Worm (Caenorhabditis elegans) whole organism, L1 larva: ENCODE results near the gene col-142.
A peak's percentile ranks its signal among the peaks of the same experiment; 100 is the strongest.

Experiments
- C16A3.4 ChIP-seq: fragments of 150-350 bp; optimal IDR thresholded peaks from 2 replicates; lab custom pipeline; 2014; ENCODE audit warnings: missing biosample characterization, missing genetic modification characterization
- C34B4.2 ChIP-seq: sonication (generic microtip); optimal IDR thresholded peaks from 2 replicates; lab custom pipeline; 2017; ENCODE audit warnings: mild to moderate bottlenecking, missing genetic modification characterization, missing compliant biosample characterization
- aly-2 ChIP-seq: fragments of 150-350 bp; optimal IDR thresholded peaks from 2 replicates; lab custom pipeline; 2014; ENCODE audit warnings: missing biosample characterization, missing genetic modification characterization
- blmp-1 ChIP-seq: fragments of 150-350 bp; optimal IDR thresholded peaks from 2 replicates; lab custom pipeline; 2014; ENCODE audit warnings: missing biosample characterization, missing genetic modification characterization
- ceh-63 ChIP-seq: fragments of 200-800 bp; sonication (Bioruptor generic); optimal IDR thresholded peaks from 2 replicates; lab custom pipeline; 2018; ENCODE audit warnings: mild to moderate bottlenecking, missing genetic modification characterization, missing compliant biosample characterization
- ceh-8 ChIP-seq: fragments of 200-800 bp; sonication (Bioruptor generic); optimal IDR thresholded peaks from 2 replicates; lab custom pipeline; 2018; ENCODE audit warnings: mild to moderate bottlenecking, missing genetic modification characterization, moderate library complexity, missing compliant biosample characterization
- ceh-90 ChIP-seq: sonication (generic microtip); optimal IDR thresholded peaks from 2 replicates; lab custom pipeline; 2016; ENCODE audit warnings: missing genetic modification characterization, missing compliant biosample characterization
- ces-1 ChIP-seq: fragments of 150-350 bp; optimal IDR thresholded peaks from 2 replicates; lab custom pipeline; 2014; ENCODE audit warnings: missing biosample characterization, missing genetic modification reagents, missing genetic modification characterization
- dpl-1 ChIP-seq, 3 experiments: fragments of 150-350 bp in 2 of 3; sonication (generic microtip) in 1 of 3; optimal IDR thresholded peaks; 2 replicates each; lab custom pipeline; 2014 to 2017; ENCODE audit warnings: missing biosample characterization in 3 of 3, missing genetic modification characterization in 3 of 3, missing genetic modification reagents in 3 of 3
- dsc-1 ChIP-seq: sonication (generic microtip); optimal IDR thresholded peaks from 2 replicates; lab custom pipeline; 2016; ENCODE audit warnings: mild to moderate bottlenecking, missing genetic modification characterization, missing compliant biosample characterization
- efl-1 ChIP-seq, 4 experiments: fragments of 150-350 bp; optimal IDR thresholded peaks in 3 of 4; peaks in 1 of 4; 1 replicate in 1 of 4; 2 replicates in 3 of 4; lab custom pipeline; 2014; ENCODE audit warnings: missing biosample characterization in 2 of 4, missing genetic modification characterization in 2 of 4, missing genetic modification reagents in 2 of 4
- egl-13 ChIP-seq: sonication (generic microtip); optimal IDR thresholded peaks from 2 replicates; lab custom pipeline; 2016; ENCODE audit warnings: missing genotype, missing genetic modification reagents, missing genetic modification characterization, missing compliant biosample characterization
- egl-27 ChIP-seq, 2 experiments: fragments of 150-350 bp in 1 of 2; sonication (generic microtip); optimal IDR thresholded peaks; 3 replicates each; lab custom pipeline; 2017 to 2018; ENCODE audit warnings: missing biosample characterization in 2 of 2, missing genetic modification characterization in 2 of 2, missing genetic modification reagents in 2 of 2
- elt-3 ChIP-seq, 6 experiments: fragments of 150-350 bp in 1 of 6; sonication (generic microtip); optimal IDR thresholded peaks; 2 replicates each; lab custom pipeline; 2017 to 2018; ENCODE audit warnings: missing biosample characterization in 6 of 6, missing genetic modification characterization in 6 of 6, inconsistent platforms in 1 of 6
- fkh-10 ChIP-seq: sonication (generic microtip); optimal IDR thresholded peaks from 2 replicates; lab custom pipeline; 2017; ENCODE audit warnings: missing biosample characterization, missing genetic modification reagents, missing genetic modification characterization
- fkh-4 ChIP-seq: sonication (generic microtip); optimal IDR thresholded peaks from 2 replicates; lab custom pipeline; 2016; ENCODE audit warnings: missing compliant biosample characterization, missing genetic modification characterization, borderline replicate concordance
- fkh-8 ChIP-seq: sonication (generic microtip); optimal IDR thresholded peaks from 2 replicates; lab custom pipeline; 2016; ENCODE audit warnings: mild to moderate bottlenecking, missing genetic modification characterization, missing compliant biosample characterization
- grh-1 ChIP-seq: fragments of 200-800 bp; sonication (Bioruptor generic); IDR thresholded peaks from 2 replicates; pipeline ENCODE4 v1.3.6; 2022; ENCODE audit warnings: missing genetic modification reagents, missing genetic modification characterization, missing compliant biosample characterization
- hlh-4 ChIP-seq: sonication (generic microtip); optimal IDR thresholded peaks from 2 replicates; lab custom pipeline; 2016; ENCODE audit warnings: mild to moderate bottlenecking, missing genetic modification characterization, missing compliant biosample characterization
- jun-1 ChIP-seq: fragments of 150-350 bp; optimal IDR thresholded peaks from 2 replicates; lab custom pipeline; 2014; ENCODE audit warnings: missing biosample characterization, missing genetic modification reagents, missing genetic modification characterization
- lir-3 ChIP-seq: sonication (generic microtip); optimal IDR thresholded peaks from 2 replicates; lab custom pipeline; 2016; ENCODE audit warnings: mild to moderate bottlenecking, missing genetic modification characterization, moderate library complexity, missing compliant biosample characterization; ENCODE audit not compliant: poor library complexity
- mab-9 ChIP-seq: fragments of 200-800 bp; sonication (Bioruptor generic); IDR thresholded peaks from 2 replicates; pipeline ENCODE4 v1.3.6; 2022; ENCODE audit warnings: missing genetic modification reagents, missing genetic modification characterization, missing compliant biosample characterization
- mdl-1 ChIP-seq, 2 experiments: fragments of 150-350 bp; optimal IDR thresholded peaks; 2 replicates each; lab custom pipeline; 2014 to 2017; ENCODE audit warnings: missing biosample characterization in 2 of 2, missing genetic modification characterization in 2 of 2, inconsistent platforms in 1 of 2
- nhr-76 ChIP-seq: sonication (generic microtip); optimal IDR thresholded peaks from 2 replicates; lab custom pipeline; 2017; ENCODE audit warnings: missing biosample characterization, missing genetic modification characterization
- nhr-90 ChIP-seq: sonication (generic microtip); optimal IDR thresholded peaks from 2 replicates; lab custom pipeline; 2016; ENCODE audit warnings: mild to moderate bottlenecking, missing genetic modification characterization, missing compliant biosample characterization; ENCODE audit not compliant: poor library complexity
- pag-3 ChIP-seq: sonication (generic microtip); optimal IDR thresholded peaks from 2 replicates; lab custom pipeline; 2017; ENCODE audit warnings: missing genetic modification characterization, mild to moderate bottlenecking, missing compliant biosample characterization, antibody characterized with exemption, borderline replicate concordance; ENCODE audit not compliant: insufficient read depth
- pax-3 ChIP-seq: fragments of 200-800 bp; sonication (Bioruptor generic); optimal IDR thresholded peaks from 2 replicates; lab custom pipeline; 2018; ENCODE audit warnings: mild to moderate bottlenecking, missing genetic modification characterization, moderate library complexity, missing compliant biosample characterization
- pqm-1 ChIP-seq: sonication (generic microtip); optimal IDR thresholded peaks from 3 replicates; lab custom pipeline; 2017; ENCODE audit warnings: missing biosample characterization, missing genetic modification characterization
- rnt-1 ChIP-seq: sonication (generic microtip); optimal IDR thresholded peaks from 2 replicates; lab custom pipeline; 2016; ENCODE audit warnings: mild to moderate bottlenecking, missing genetic modification characterization, moderate library complexity, missing compliant biosample characterization
- snpc-4 ChIP-seq: fragments of 150-350 bp; optimal IDR thresholded peaks from 2 replicates; lab custom pipeline; 2014; ENCODE audit warnings: missing biosample characterization, missing genetic modification characterization
- snu-23 ChIP-seq: sonication (generic microtip); optimal IDR thresholded peaks from 2 replicates; lab custom pipeline; 2016; ENCODE audit warnings: missing genetic modification characterization, missing compliant biosample characterization
- sptf-1 ChIP-seq: fragments of 150-350 bp; optimal IDR thresholded peaks from 2 replicates; lab custom pipeline; 2014; ENCODE audit warnings: missing biosample characterization, missing genetic modification characterization
- tlp-1 ChIP-seq: fragments of 150-350 bp; optimal IDR thresholded peaks from 2 replicates; lab custom pipeline; 2014; ENCODE audit warnings: missing biosample characterization, missing genetic modification characterization
- unc-130 ChIP-seq: fragments of 150-350 bp; optimal IDR thresholded peaks from 2 replicates; lab custom pipeline; 2017; ENCODE audit warnings: missing biosample characterization, missing genetic modification characterization, inconsistent platforms
- unc-98 ChIP-seq: fragments of 200-800 bp; sonication (Bioruptor generic); IDR thresholded peaks from 2 replicates; pipeline ENCODE4 v1.3.6; 2022; ENCODE audit warnings: missing genetic modification characterization, missing compliant biosample characterization
- zip-4 ChIP-seq: fragments of 200-800 bp; sonication (Bioruptor generic); optimal IDR thresholded peaks from 2 replicates; lab custom pipeline; 2018; ENCODE audit warnings: mild to moderate bottlenecking, missing genetic modification characterization, moderate library complexity, missing compliant biosample characterization
- ztf-11 ChIP-seq, 2 experiments: sonication (generic microtip); optimal IDR thresholded peaks; 2 replicates each; lab custom pipeline; 2016 to 2017; ENCODE audit warnings: missing genetic modification characterization in 2 of 2, missing biosample characterization in 1 of 2, missing compliant biosample characterization in 1 of 2
- ztf-4 ChIP-seq: fragments of 150-350 bp; optimal IDR thresholded peaks from 2 replicates; lab custom pipeline; 2014; ENCODE audit warnings: missing biosample characterization, missing genetic modification characterization

col-142 gene

ce11 chrV:6796894-6797293 is 34.1 kb upstream of the col-142 start (continued):
- TF ChIP-seq jun-1 (tag; lab: Kevin White, UChicago) (no peak), aly-2 (tag; lab: Kevin White, UChicago) (no peak), ztf-4 (no peak), grh-1 (no peak), dpl-1 (GFP tag; optimal IDR thresholded peaks at IDR 0.05; lab: Kevin White, UChicago) (peak in 1 of 3 experiments; percentile 4), nhr-76 (tag; lab: Kevin White, UChicago) (no peak)

ce11 chrV:6799564-6799963 is 31.4 kb upstream of the col-142 start, which contains the start of gene dmsr-9:
Gene dmsr-9, minus strand, starts transcription at chrV:6799664.
- TF ChIP-seq fkh-8 (tag; lab: Kevin White, UChicago) = peak; percentile 30
- no peak for TF ChIP-seq ztf-11 (tag; optimal IDR thresholded peaks at IDR 0.05; lab: Kevin White, UChicago)

ce11 chrV:6801850-6802249 is 29.1 kb upstream of the col-142 start, which contains the start of gene dmsr-10:
Gene dmsr-10, minus strand, starts transcription at chrV:6801950.
- TF ChIP-seq pqm-1 (tag; lab: Kevin White, UChicago) = no peak
- no peak for TF ChIP-seq efl-1 (optimal IDR thresholded peaks at IDR 0.05; lab: Kevin White, UChicago)
- TF ChIP-seq efl-1 (GFP tag; optimal IDR thresholded peaks at IDR 0.05 in 1 of 2; lab: Kevin White, UChicago) = peak in 1 of 2 experiments; percentile 71

- TF ChIP-seq blmp-1 (no peak), egl-13 (tag; lab: Kevin White, UChicago) (no peak), snpc-4 (no peak), pax-3 (tag; lab: Kevin White, UChicago) (no peak), fkh-10 (GFP tag; lab: Kevin White, UChicago) (no peak), C16A3.4 (no peak), fkh-4 (tag; lab: Kevin White, UChicago) (no peak), dpl-1 (GFP tag; optimal IDR thresholded peaks at IDR 0.05; lab: Kevin White, UChicago) (no peak), hlh-4 (tag; lab: Kevin White, UChicago) (no peak), snu-23 (GFP tag; lab: Kevin White, UChicago) (no peak), aly-2 (tag; lab: Kevin White, UChicago) (no peak), pag-3 (tag; lab: Kevin White, UChicago) (no peak), ceh-63 (GFP tag; lab: Kevin White, UChicago) (no peak), tlp-1 (no peak)
Measured at ce11 chrV:6803992-6804391, 27.0 kb upstream of the col-142 start, which contains the start of gene dmsr-11. Gene dmsr-11, minus strand, starts transcription at chrV:6804092.

- no peak for TF ChIP-seq unc-98 (GFP tag; lab: Robert Waterston, UW)
- TF ChIP-seq nhr-90 (tag; lab: Kevin White, UChicago) = no peak
- no peak for TF ChIP-seq C16A3.4
- TF ChIP-seq lir-3 (tag; lab: Kevin White, UChicago) = no peak
- no peak for TF ChIP-seq sptf-1 (tag; lab: Kevin White, UChicago)
- TF ChIP-seq grh-1 = no peak
Measured at ce11 chrV:6806340-6806739, 24.6 kb upstream of the col-142 start, which contains the start of gene dmsr-12. Gene dmsr-12, minus strand, starts transcription at chrV:6806440.

ce11 chrV:6808962-6809361 is 22.0 kb upstream of the col-142 start, which contains the start of gene dmsr-16:
Gene dmsr-16, minus strand, starts transcription at chrV:6809062.
- TF ChIP-seq hlh-4 (tag; lab: Kevin White, UChicago) (no peak), egl-27 (tag; optimal IDR thresholded peaks at IDR 0.05; lab: Kevin White, UChicago) (no peak), ceh-8 (GFP tag; lab: Kevin White, UChicago) (no peak), mdl-1 (tag; optimal IDR thresholded peaks at IDR 0.05; lab: Kevin White, UChicago) (no peak), blmp-1 (no peak), lir-3 (tag; lab: Kevin White, UChicago) (no peak), ces-1 (no peak), ceh-90 (tag; lab: Kevin White, UChicago) (no peak), unc-130 (tag; lab: Kevin White, UChicago) (no peak), C34B4.2 (tag; lab: Kevin White, UChicago) (no peak), zip-4 (GFP tag; lab: Kevin White, UChicago) (no peak), mab-9 (no peak), dsc-1 (no peak), elt-3 (tag; optimal IDR thresholded peaks at IDR 0.05; lab: Kevin White, UChicago) (no peak), rnt-1 (tag; lab: Kevin White, UChicago) (no peak)
